Worm (Caenorhabditis elegans) whole organism, mixed stage, embryonic: ENCODE measurements around the gene lgc-53.

Source experiments
- elt-3 ChIP-seq: fragments of 150-350 bp; optimal IDR thresholded peaks from 2 replicates; lab custom pipeline; 2014; ENCODE audit warnings: missing biosample characterization, missing genetic modification characterization
- mab-5 ChIP-seq: fragments of 150-350 bp; optimal IDR thresholded peaks from 2 replicates; lab custom pipeline; 2014; ENCODE audit warnings: missing biosample characterization, missing genetic modification characterization

ce11 chrX:16711381-16711780, at the start of gene lgc-53:
- no peak for TF ChIP-seq mab-5 (tag; lab: Kevin White, UChicago)
- no peak for TF ChIP-seq elt-3
